Fruit fly (Drosophila melanogaster) whole organism, prepupa: ENCODE measurements around the gene dlp.
A peak's percentile ranks its signal among the peaks of the same experiment; 100 is the strongest.

Source experiments
- Blimp-1 ChIP-seq: fragments of 200-800 bp; sonication (Bioruptor generic); optimal IDR thresholded peaks from 3 replicates; lab custom pipeline; 2017; ENCODE audit warnings: missing biosample characterization, missing genetic modification characterization, mild to moderate bottlenecking, moderate library complexity, missing genetic modification reagents
- CG10631 ChIP-seq: fragments of 200-800 bp; sonication (Bioruptor generic); optimal IDR thresholded peaks from 2 replicates; lab custom pipeline; 2016; ENCODE audit warnings: missing biosample characterization, missing genetic modification characterization
- CG10669 ChIP-seq: fragments of 200-800 bp; sonication (Bioruptor generic); optimal IDR thresholded peaks from 3 replicates; lab custom pipeline; 2018; ENCODE audit warnings: missing biosample characterization, mild to moderate bottlenecking, missing genetic modification characterization, moderate library complexity
- CG11294 ChIP-seq: fragments of 200-800 bp; sonication (Bioruptor generic); IDR thresholded peaks from 2 replicates; pipeline ENCODE4 v1.3.6; 2022; ENCODE audit warnings: missing biosample characterization, missing genetic modification characterization
- CG11762 ChIP-seq: fragments of 200-800 bp; sonication (Bioruptor generic); optimal IDR thresholded peaks from 3 replicates; lab custom pipeline; 2016; ENCODE audit warnings: missing biosample characterization, missing genetic modification characterization; ENCODE audit not compliant: insufficient read depth
- CG11902 ChIP-seq: fragments of 200-800 bp; sonication (Bioruptor generic); optimal IDR thresholded peaks from 3 replicates; lab custom pipeline; 2016; ENCODE audit warnings: missing biosample characterization, missing genetic modification characterization
- CG15336 ChIP-seq: fragments of 200-800 bp; sonication (Bioruptor generic); IDR thresholded peaks from 2 replicates; pipeline ENCODE4 v1.3.6; 2022; ENCODE audit warnings: missing biosample characterization, missing genetic modification characterization
- CG1621 ChIP-seq: fragments of 200-800 bp; sonication (Bioruptor generic); optimal IDR thresholded peaks from 3 replicates; lab custom pipeline; 2018; ENCODE audit warnings: missing biosample characterization, mild to moderate bottlenecking, missing genetic modification characterization
- CG16779 ChIP-seq: fragments of 200-800 bp; sonication (Bioruptor generic); optimal IDR thresholded peaks from 3 replicates; lab custom pipeline; 2017; ENCODE audit warnings: missing biosample characterization, mild to moderate bottlenecking, missing genetic modification characterization
- CG32006 ChIP-seq: fragments of 200-800 bp; sonication (Bioruptor generic); optimal IDR thresholded peaks from 3 replicates; lab custom pipeline; 2017; ENCODE audit warnings: missing biosample characterization, mild to moderate bottlenecking, missing genetic modification characterization
- CG34406 ChIP-seq: fragments of 200-800 bp; sonication (Bioruptor generic); optimal IDR thresholded peaks from 3 replicates; lab custom pipeline; 2016; ENCODE audit warnings: missing biosample characterization, missing genetic modification characterization
- CG3919 ChIP-seq: fragments of 200-800 bp; sonication (Bioruptor generic); optimal IDR thresholded peaks from 3 replicates; lab custom pipeline; 2016; ENCODE audit warnings: missing biosample characterization, missing genetic modification characterization
- CG4318 ChIP-seq: fragments of 200-800 bp; sonication (Bioruptor generic); optimal IDR thresholded peaks from 3 replicates; lab custom pipeline; 2017; ENCODE audit warnings: missing biosample characterization, mild to moderate bottlenecking, missing genetic modification characterization
- CG6163 ChIP-seq: fragments of 200-800 bp; sonication (Bioruptor generic); IDR thresholded peaks from 3 replicates; pipeline ENCODE4 v1.3.6; 2022; ENCODE audit warnings: missing biosample characterization, missing genetic modification characterization
- CG6276 ChIP-seq: fragments of 200-800 bp; sonication (Bioruptor generic); optimal IDR thresholded peaks from 2 replicates; lab custom pipeline; 2017; ENCODE audit warnings: missing biosample characterization, mild to moderate bottlenecking, missing genetic modification characterization
- CG6792 ChIP-seq: fragments of 200-800 bp; sonication (Bioruptor generic); optimal IDR thresholded peaks from 3 replicates; lab custom pipeline; 2016; ENCODE audit warnings: missing biosample characterization, missing genetic modification characterization
- CG6808 ChIP-seq: fragments of 200-800 bp; sonication (Bioruptor generic); optimal IDR thresholded peaks from 3 replicates; lab custom pipeline; 2017; ENCODE audit warnings: missing biosample characterization, missing genetic modification characterization, mild to moderate bottlenecking, moderate library complexity, missing genetic modification reagents
- CG6854 ChIP-seq: fragments of 200-800 bp; sonication (Bioruptor generic); optimal IDR thresholded peaks from 2 replicates; lab custom pipeline; 2017; ENCODE audit warnings: missing biosample characterization, mild to moderate bottlenecking, missing genetic modification characterization
- CG7368 ChIP-seq: fragments of 200-800 bp; sonication (Bioruptor generic); optimal IDR thresholded peaks from 3 replicates; lab custom pipeline; 2016; ENCODE audit warnings: missing biosample characterization, missing genetic modification characterization
- CG8119 ChIP-seq: fragments of 200-800 bp; sonication (Bioruptor generic); IDR thresholded peaks from 3 replicates; pipeline ENCODE4 v1.3.6; 2022; ENCODE audit warnings: missing biosample characterization, missing genetic modification characterization
- CG9139 ChIP-seq: fragments of 200-800 bp; sonication (Bioruptor generic); optimal IDR thresholded peaks from 3 replicates; lab custom pipeline; 2017; ENCODE audit warnings: missing biosample characterization, mild to moderate bottlenecking, missing genetic modification characterization
- Eip78C ChIP-seq: fragments of 200-800 bp; sonication (Bioruptor generic); peaks from one replicate; lab custom pipeline; 2016; ENCODE audit warnings: missing biosample characterization, missing genetic modification characterization
- Eip93F ChIP-seq: fragments of 200-800 bp; sonication (Bioruptor generic); optimal IDR thresholded peaks from 2 replicates; lab custom pipeline; 2016; ENCODE audit warnings: missing biosample characterization, mild to moderate bottlenecking, missing genetic modification characterization
- Ets96B ChIP-seq: fragments of 200-800 bp; optimal IDR thresholded peaks from 2 replicates; lab custom pipeline; 2019; ENCODE audit warnings: missing biosample characterization, mild to moderate bottlenecking, missing genetic modification characterization, moderate library complexity
- Gug ChIP-seq: fragments of 200-800 bp; sonication (Bioruptor generic); IDR thresholded peaks from 2 replicates; pipeline ENCODE4 v1.3.6; 2022; ENCODE audit warnings: missing biosample characterization, missing genetic modification characterization
- Hr38 ChIP-seq: sonication (Bioruptor generic); optimal IDR thresholded peaks from 2 replicates; lab custom pipeline; 2016; ENCODE audit warnings: missing biosample characterization, missing genetic modification characterization
- Hr39 ChIP-seq: fragments of 200-800 bp; sonication (Bioruptor generic); optimal IDR thresholded peaks from 2 replicates; lab custom pipeline; 2016; ENCODE audit warnings: missing biosample characterization, missing genetic modification characterization
- Hr4 ChIP-seq: fragments of 200-800 bp; sonication (Bioruptor generic); optimal IDR thresholded peaks from 3 replicates; lab custom pipeline; 2016; ENCODE audit warnings: missing biosample characterization, missing genetic modification characterization
- Lpt ChIP-seq: fragments of 200-800 bp; sonication (Bioruptor generic); optimal IDR thresholded peaks from 3 replicates; lab custom pipeline; 2016; ENCODE audit warnings: missing biosample characterization, missing genetic modification characterization
- Smox ChIP-seq: fragments of 200-800 bp; sonication (Bioruptor generic); optimal IDR thresholded peaks from 3 replicates; lab custom pipeline; 2016; ENCODE audit warnings: missing biosample characterization, missing genetic modification characterization
- Sox102F ChIP-seq: fragments of 200-800 bp; sonication (Bioruptor generic); optimal IDR thresholded peaks from 2 replicates; lab custom pipeline; 2016; ENCODE audit warnings: missing biosample characterization, mild to moderate bottlenecking, missing genetic modification characterization
- Sox14 ChIP-seq: fragments of 200-800 bp; sonication (Bioruptor generic); optimal IDR thresholded peaks from 3 replicates; lab custom pipeline; 2016; ENCODE audit warnings: missing biosample characterization, missing genetic modification characterization
- achi ChIP-seq: fragments of 200-800 bp; sonication (Bioruptor generic); optimal IDR thresholded peaks from 3 replicates; lab custom pipeline; 2016; ENCODE audit warnings: missing biosample characterization, missing genetic modification characterization
- acj6 ChIP-seq: fragments of 200-800 bp; sonication (Bioruptor generic); optimal IDR thresholded peaks from 3 replicates; lab custom pipeline; 2016; ENCODE audit warnings: missing biosample characterization, missing genetic modification characterization
- dsx ChIP-seq: fragments of 200-800 bp; optimal IDR thresholded peaks from 3 replicates; lab custom pipeline; 2019; ENCODE audit warnings: missing biosample characterization, mild to moderate bottlenecking, missing genetic modification characterization, moderate library complexity; ENCODE audit not compliant: poor library complexity, severe bottlenecking
- esn ChIP-seq: fragments of 200-800 bp; sonication (Bioruptor generic); optimal IDR thresholded peaks from 2 replicates; lab custom pipeline; 2016; ENCODE audit warnings: missing biosample characterization, mild to moderate bottlenecking, missing genetic modification characterization, moderate library complexity
- lz ChIP-seq: fragments of 200-800 bp; sonication (Bioruptor generic); optimal IDR thresholded peaks from 3 replicates; lab custom pipeline; 2016; ENCODE audit warnings: missing biosample characterization, missing genetic modification characterization
- net ChIP-seq: fragments of 200-800 bp; sonication (Bioruptor generic); optimal IDR thresholded peaks from 3 replicates; lab custom pipeline; 2016; ENCODE audit warnings: missing biosample characterization, missing genetic modification characterization
- salr ChIP-seq, 2 experiments: fragments of 200-800 bp; sonication (Bioruptor generic); optimal IDR thresholded peaks; 3 replicates each; lab custom pipeline; 2016 to 2018; ENCODE audit warnings: missing biosample characterization in 2 of 2, missing genetic modification characterization in 2 of 2, mild to moderate bottlenecking in 1 of 2
- spab ChIP-seq: fragments of 200-800 bp; sonication (Bioruptor generic); optimal IDR thresholded peaks from 2 replicates; lab custom pipeline; 2017; ENCODE audit warnings: missing biosample characterization, mild to moderate bottlenecking, missing genetic modification characterization, missing genetic modification reagents
- ss ChIP-seq, 2 experiments: fragments of 200-800 bp; sonication (Bioruptor generic); optimal IDR thresholded peaks; 2 replicates in 1 of 2; 3 replicates in 1 of 2; lab custom pipeline; 2017 to 2018; ENCODE audit warnings: mild to moderate bottlenecking in 2 of 2, missing biosample characterization in 2 of 2, missing genetic modification characterization in 2 of 2, moderate library complexity in 1 of 2
- svp ChIP-seq: fragments of 200-800 bp; sonication (Bioruptor generic); peaks from one replicate; lab custom pipeline; 2016; ENCODE audit warnings: missing biosample characterization, missing genetic modification characterization
- topi ChIP-seq: fragments of 200-800 bp; sonication (Bioruptor generic); optimal IDR thresholded peaks from 3 replicates; lab custom pipeline; 2016; ENCODE audit warnings: missing biosample characterization, missing genetic modification characterization
- vri ChIP-seq: fragments of 200-800 bp; sonication (Bioruptor generic); optimal IDR thresholded peaks from 3 replicates; lab custom pipeline; 2016; ENCODE audit warnings: missing biosample characterization, mild to moderate bottlenecking, missing genetic modification characterization

Gene dlp

dm6 chr3L:14611406-14612335 is 20.7 kb upstream of the dlp start (continued):
- no peak for TF ChIP-seq Sox102F
- TF ChIP-seq Ets96B (tag; lab: Kevin White, UChicago) = peak; percentile 41
- peak; percentile 1 for TF ChIP-seq CG6854 (GFP tag; lab: Kevin White, UChicago)
- TF ChIP-seq CG34406 (GFP tag; lab: Kevin White, UChicago) = peak; percentile 26
- TF ChIP-seq CG11294 (GFP tag; lab: Robert Waterston, UW) = no peak
- TF ChIP-seq Eip78C (GFP tag; lab: Kevin White, UChicago) = peak; percentile 54
- no peak for TF ChIP-seq CG6808
- peak; percentile 5 for TF ChIP-seq topi (GFP tag; lab: Kevin White, UChicago)
- peak; percentile 24 for TF ChIP-seq Sox14 (GFP tag; lab: Kevin White, UChicago)
- TF ChIP-seq esn (GFP tag; lab: Kevin White, UChicago) = peak; percentile 52

- peak; percentile 31 for TF ChIP-seq CG6792 (GFP tag; lab: Kevin White, UChicago)
- peak; percentile 69 for TF ChIP-seq CG10669 (GFP tag; lab: Kevin White, UChicago)
- TF ChIP-seq CG3919 (GFP tag; lab: Kevin White, UChicago) = peak; percentile 71
- peak; percentile 73 for TF ChIP-seq CG6808
- TF ChIP-seq CG16779 (tag; lab: Kevin White, UChicago) = peak; percentile 43
- TF ChIP-seq net = peak; percentile 38
- TF ChIP-seq Lpt (GFP tag; lab: Kevin White, UChicago) = peak; percentile 64
- peak; percentile 46 for TF ChIP-seq achi (GFP tag; lab: Kevin White, UChicago)
- TF ChIP-seq Smox (GFP tag; lab: Kevin White, UChicago) = peak; percentile 6
- peak; percentile 100 for TF ChIP-seq dsx (GFP tag; lab: Kevin White, UChicago)
- TF ChIP-seq Hr38 (GFP tag; lab: Kevin White, UChicago) = no peak
- TF ChIP-seq CG11762 (GFP tag; lab: Kevin White, UChicago) = no peak
- peak; percentile 51; the same call in 1 of the 2 replicates for TF ChIP-seq Gug
- peak; percentile 69 for TF ChIP-seq acj6 (GFP tag; lab: Kevin White, UChicago)
- peak; percentile 72 for TF ChIP-seq CG8119 (GFP tag; lab: Robert Waterston, UW)
- peak; percentile 86 for TF ChIP-seq CG32006 (GFP tag; lab: Kevin White, UChicago)
- TF ChIP-seq CG34406 (GFP tag; lab: Kevin White, UChicago) = no peak
- peak; percentile 25 for TF ChIP-seq lz (GFP tag; lab: Kevin White, UChicago)
- no peak for TF ChIP-seq svp (GFP tag; lab: Kevin White, UChicago)
- peak; percentile 57 for TF ChIP-seq CG4318 (GFP tag; lab: Kevin White, UChicago)
- no peak for TF ChIP-seq CG7368 (GFP tag; lab: Kevin White, UChicago)
- peak in 1 of 2 experiments; percentile 51 for TF ChIP-seq ss (GFP tag; optimal IDR thresholded peaks at IDR 0.05; lab: Kevin White, UChicago)
- peak; percentile 61 for TF ChIP-seq Hr4 (GFP tag; lab: Kevin White, UChicago)
- peak; percentile 96 for TF ChIP-seq vri (GFP tag; lab: Kevin White, UChicago)
- TF ChIP-seq CG1621 (tag; lab: Kevin White, UChicago) = peak; percentile 51
- peak; percentile 15 for TF ChIP-seq CG9139
- peak; percentile 10 for TF ChIP-seq Hr39 (GFP tag; lab: Kevin White, UChicago)
- no peak for TF ChIP-seq Eip93F
- TF ChIP-seq Blimp-1 = no peak
- TF ChIP-seq CG6163 (GFP tag; lab: Robert Waterston, UW) = peak; percentile 35; the same call in 2 of the 3 replicates
- TF ChIP-seq CG10631 (GFP tag; lab: Kevin White, UChicago) = peak; percentile 64
- peak; percentile 32 for TF ChIP-seq esn (GFP tag; lab: Kevin White, UChicago)
- TF ChIP-seq salr (GFP tag; optimal IDR thresholded peaks at IDR 0.05; lab: Kevin White, UChicago) = peak; percentile 31 to 79
- peak; percentile 22 for TF ChIP-seq CG11902
- peak; percentile 74 for TF ChIP-seq CG15336 (GFP tag; lab: Robert Waterston, UW)
- TF ChIP-seq spab (GFP tag; lab: Kevin White, UChicago) = peak; percentile 56
- peak; percentile 78 for TF ChIP-seq Ets96B (tag; lab: Kevin White, UChicago)
- peak; percentile 49 for TF ChIP-seq CG6276 (GFP tag; lab: Kevin White, UChicago)
- TF ChIP-seq topi (GFP tag; lab: Kevin White, UChicago) = peak; percentile 29
- no peak for TF ChIP-seq Sox102F
Observed at dm6 chr3L:14612945-14613791, 19.2 kb upstream of the dlp start.
